Worm (Caenorhabditis elegans): Measurements from ENCODE around the gene pat-9.
A peak's percentile ranks its signal among the peaks of the same experiment; 100 is the strongest.

The pat-9 gene

DNA sequence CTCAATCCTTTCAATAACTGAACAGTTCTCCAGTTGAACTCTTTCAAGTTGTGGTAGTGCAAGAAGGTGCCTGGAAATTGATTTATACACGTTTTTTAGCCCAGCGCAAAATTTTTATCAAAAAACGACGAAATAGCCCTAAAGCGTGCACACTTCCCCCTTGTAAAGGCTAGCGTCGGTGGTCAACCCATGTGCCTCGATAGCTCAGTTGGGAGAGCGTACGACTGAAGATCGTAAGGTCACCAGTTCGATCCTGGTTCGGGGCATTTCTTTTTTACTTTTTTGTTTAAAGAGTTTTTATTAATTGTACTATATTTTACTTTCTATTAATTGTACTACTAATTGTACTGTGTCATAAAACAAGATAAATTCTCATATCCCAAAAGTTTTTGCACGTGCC is 14.6 kb downstream of the pat-9 start:
- TF ChIP-seq snu-23 (GFP tag; optimal IDR thresholded peaks at IDR 0.05) (peak; percentile 30), skn-1 (tag; optimal IDR thresholded peaks at IDR 0.05) (peak; percentile 20), zag-1 (tag; optimal IDR thresholded peaks at IDR 0.05) (no peak), mdl-1 (tag; optimal IDR thresholded peaks at IDR 0.05) (peak in 1 of 2 experiments; percentile 30), elt-3 (tag; optimal IDR thresholded peaks at IDR 0.05) (peak in 1 of 6 experiments; percentile 2), lin-35 (GFP tag; optimal IDR thresholded peaks at IDR 0.05) (peak in 1 of 2 experiments; percentile 61), lin-13 (GFP tag; optimal IDR thresholded peaks at IDR 0.05) (peak; percentile 3), nhr-77 (tag; optimal IDR thresholded peaks at IDR 0.05) (peak; percentile 15), dsc-1 (tag; optimal IDR thresholded peaks at IDR 0.05) (peak; percentile 46), rnt-1 (tag; optimal IDR thresholded peaks at IDR 0.05) (peak; percentile 48), nhr-20 (tag; optimal IDR thresholded peaks at IDR 0.05) (peak; percentile 45), mab-9 (GFP tag; IDR thresholded peaks at IDR 0.05) (no peak), hlh-17 (GFP tag; optimal IDR thresholded peaks at IDR 0.05; ENCODE audit: borderline replicate concordance) (no peak), C16A3.4 (tag; optimal IDR thresholded peaks at IDR 0.05) (no peak), lin-14 (GFP tag; optimal IDR thresholded peaks at IDR 0.05) (peak; percentile 20), nhr-90 (tag; optimal IDR thresholded peaks at IDR 0.05; ENCODE audit: poor library complexity) (peak; percentile 44), nhr-71 (tag; optimal IDR thresholded peaks at IDR 0.05) (peak; percentile 53), nhr-47 (tag; optimal IDR thresholded peaks at IDR 0.05) (peak; percentile 34), swsn-7 (tag; optimal IDR thresholded peaks at IDR 0.05) (peak; percentile 25), nhr-28 (tag; optimal IDR thresholded peaks at IDR 0.05) (no peak), elt-2 (tag; optimal IDR thresholded peaks at IDR 0.05) (peak; percentile 30)

DNA sequence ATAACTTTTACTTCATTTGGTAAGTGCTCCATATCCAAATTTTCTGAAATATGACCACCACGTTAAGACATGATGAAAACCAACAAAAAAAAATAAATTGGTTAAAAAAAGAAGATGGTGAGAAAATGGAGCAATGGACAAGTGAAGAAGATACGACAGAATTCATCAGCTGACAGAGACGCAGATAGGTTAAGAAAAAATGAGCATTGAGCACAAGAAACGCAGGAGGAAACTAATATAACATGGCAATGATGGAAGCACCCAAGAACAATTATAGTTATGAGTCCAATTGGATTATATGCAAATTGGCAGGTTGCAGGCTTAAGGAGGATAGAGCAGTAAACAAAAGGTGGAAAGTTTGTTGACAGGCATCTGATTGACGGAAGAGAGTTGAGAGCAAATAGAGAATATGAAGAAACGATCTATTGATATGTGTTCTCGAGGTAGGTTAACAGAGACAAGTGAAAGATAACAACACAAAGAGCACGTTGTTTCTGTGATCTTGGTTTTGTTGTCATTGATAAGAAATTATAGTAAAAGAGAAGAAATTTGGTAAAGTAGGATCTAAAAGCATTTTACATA is 17.2 kb downstream of the pat-9 start, which contains the start of gene K08B5.2:
TSS of gene K08B5.2 (minus strand) at position 43 of the 582 bp plus-strand sequence.
- TF ChIP-seq nhr-71 (tag; optimal IDR thresholded peaks at IDR 0.05) (peak; percentile 48), dsc-1 (tag; optimal IDR thresholded peaks at IDR 0.05) (peak; percentile 25), snu-23 (GFP tag; optimal IDR thresholded peaks at IDR 0.05) (peak; percentile 17), pax-3 (tag; optimal IDR thresholded peaks at IDR 0.05) (no peak), lin-14 (GFP tag; optimal IDR thresholded peaks at IDR 0.05) (peak; percentile 64), elt-2 (tag; optimal IDR thresholded peaks at IDR 0.05) (peak; percentile 46), egl-27 (tag; optimal IDR thresholded peaks at IDR 0.05) (no peak), grh-1 (GFP tag; IDR thresholded peaks at IDR 0.05) (no peak), zip-4 (GFP tag; optimal IDR thresholded peaks at IDR 0.05) (no peak), C16A3.4 (tag; optimal IDR thresholded peaks at IDR 0.05) (no peak), ceh-82 (tag; optimal IDR thresholded peaks at IDR 0.05) (peak in 1 of 3 experiments; percentile 19), irx-1 (tag; optimal IDR thresholded peaks at IDR 0.05) (no peak), aha-1 (tag; optimal IDR thresholded peaks at IDR 0.05) (no peak), lsy-2 (tag; optimal IDR thresholded peaks at IDR 0.05) (peak in 1 of 2 experiments; percentile 20), C34B4.2 (tag; optimal IDR thresholded peaks at IDR 0.05) (no peak), ces-1 (GFP tag; optimal IDR thresholded peaks at IDR 0.05) (no peak), mab-9 (GFP tag; IDR thresholded peaks at IDR 0.05) (no peak), C04F5.9 (tag; optimal IDR thresholded peaks at IDR 0.05) (no peak), alr-1 (tag; optimal IDR thresholded peaks at IDR 0.05; ENCODE audit: borderline replicate concordance) (no peak), efl-1 (optimal IDR thresholded peaks at IDR 0.05) (peak in 1 of 2 experiments; percentile 6), efl-1 (GFP tag; optimal IDR thresholded peaks at IDR 0.05 in 1 of 2) (no peak), ceh-8 (GFP tag; optimal IDR thresholded peaks at IDR 0.05) (peak; percentile 9), nhr-20 (tag; optimal IDR thresholded peaks at IDR 0.05) (peak; percentile 25)

DNA sequence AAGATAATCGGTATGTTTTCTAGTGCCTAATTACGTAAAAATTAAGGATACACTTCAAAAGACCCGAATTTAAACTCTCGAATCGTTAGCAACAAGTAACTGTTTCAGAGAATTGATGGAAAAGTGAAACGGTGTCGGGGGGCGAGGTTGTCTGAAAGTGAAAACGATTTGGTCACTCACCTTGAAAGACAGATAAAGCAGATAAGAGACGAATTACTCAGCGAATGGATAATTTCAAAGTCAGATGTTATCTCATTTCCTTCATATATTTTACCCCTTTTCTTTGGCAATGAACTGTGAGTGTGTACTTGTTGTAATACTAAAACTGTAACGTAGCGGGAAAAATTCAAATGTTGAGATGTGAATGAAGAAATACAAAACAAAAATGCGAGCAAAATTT is 19.0 kb downstream of the pat-9 start:
- no peak for TF ChIP-seq hpl-2 (GFP tag; optimal IDR thresholded peaks at IDR 0.05)
- peak; percentile 56 for TF ChIP-seq lin-14 (GFP tag; optimal IDR thresholded peaks at IDR 0.05)
- peak; percentile 89 for TF ChIP-seq nhr-85 (tag)
- peak; percentile 93 for TF ChIP-seq blmp-1 (tag; optimal IDR thresholded peaks at IDR 0.05)
- no peak for TF ChIP-seq ces-1 (GFP tag; optimal IDR thresholded peaks at IDR 0.05)
- no peak for TF ChIP-seq nhr-84 (tag; optimal IDR thresholded peaks at IDR 0.05)
